Worm (Caenorhabditis elegans): ENCODE data around the gene hlh-13.

ce11 chrX:4219487-4219886 lies 29.6 kb upstream of the hlh-13 start:
- TF ChIP-seq pax-3 (tag; optimal IDR thresholded peaks at IDR 0.05) (no peak), elt-2 (tag; optimal IDR thresholded peaks at IDR 0.05) (no peak), pag-3 (tag; optimal IDR thresholded peaks at IDR 0.05; ENCODE audit: borderline replicate concordance, insufficient read depth) (no peak), fkh-10 (GFP tag; optimal IDR thresholded peaks at IDR 0.05) (no peak), mef-2 (tag; optimal IDR thresholded peaks at IDR 0.05) (no peak), nhr-85 (tag) (no peak), blmp-1 (tag; optimal IDR thresholded peaks at IDR 0.05) (no peak), jun-1 (tag; optimal IDR thresholded peaks at IDR 0.05) (no peak), snpc-4 (tag; optimal IDR thresholded peaks at IDR 0.05) (no peak), nhr-76 (tag; optimal IDR thresholded peaks at IDR 0.05) (no peak), unc-62 (GFP tag; optimal IDR thresholded peaks at IDR 0.05) (no peak)

All from whole organism, L1 larva.